Worm (Caenorhabditis elegans): ENCODE data around the gene T06E8.2.

Gene T06E8.2

DNA sequence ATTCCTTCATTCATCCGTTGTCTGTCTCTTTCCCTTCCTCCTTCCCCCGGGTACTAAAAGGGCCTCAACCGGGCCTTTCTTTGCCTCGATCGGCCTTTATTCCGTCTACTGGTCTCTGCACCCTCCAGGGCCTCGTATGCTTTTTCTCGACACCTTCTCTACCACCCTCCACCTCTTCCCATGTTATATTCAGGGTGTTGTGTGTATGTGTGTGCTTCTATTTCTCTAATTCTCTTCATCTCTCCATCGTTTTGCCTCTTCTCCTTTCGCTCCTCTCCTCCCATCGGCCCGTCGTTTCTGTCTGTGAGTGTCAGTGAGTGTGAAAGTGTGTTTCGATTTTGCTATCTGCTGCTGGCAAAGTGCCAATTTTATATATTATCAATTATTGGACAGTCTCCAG, 3.6 kb upstream of the T06E8.2 start:
- TF ChIP-seq sox-4 (tag; optimal IDR thresholded peaks at IDR 0.05) (no peak), rnt-1 (tag; optimal IDR thresholded peaks at IDR 0.05) (peak; percentile 45), fkh-8 (tag; optimal IDR thresholded peaks at IDR 0.05) (peak; percentile 31), zag-1 (tag; optimal IDR thresholded peaks at IDR 0.05) (no peak), ceh-90 (tag; optimal IDR thresholded peaks at IDR 0.05) (no peak), irx-1 (tag; optimal IDR thresholded peaks at IDR 0.05) (peak; percentile 1), efl-1 (optimal IDR thresholded peaks at IDR 0.05) (peak; percentile 62 to 69), efl-1 (GFP tag; optimal IDR thresholded peaks at IDR 0.05 in 1 of 2) (no peak), dpl-1 (GFP tag; optimal IDR thresholded peaks at IDR 0.05) (peak; percentile 4 to 30 (median 7)), lin-35 (GFP tag; optimal IDR thresholded peaks at IDR 0.05) (peak; percentile 61 to 64), nhr-12 (tag; optimal IDR thresholded peaks at IDR 0.05) (no peak), ceh-88 (GFP tag; IDR thresholded peaks at IDR 0.05) (no peak), nhr-11 (tag; optimal IDR thresholded peaks at IDR 0.05) (no peak), nhr-237 (tag; optimal IDR thresholded peaks at IDR 0.05) (no peak), nhr-84 (tag; optimal IDR thresholded peaks at IDR 0.05) (no peak), elt-2 (tag; optimal IDR thresholded peaks at IDR 0.05) (peak; percentile 85), fos-1 (tag; optimal IDR thresholded peaks at IDR 0.05) (peak; percentile 51), nhr-76 (tag; optimal IDR thresholded peaks at IDR 0.05) (no peak), nhr-85 (tag) (peak; percentile 73), nhr-20 (tag; optimal IDR thresholded peaks at IDR 0.05) (peak; percentile 85), blmp-1 (tag; optimal IDR thresholded peaks at IDR 0.05) (peak; percentile 91), sup-37 (GFP tag; optimal IDR thresholded peaks at IDR 0.05) (no peak), grh-1 (GFP tag; IDR thresholded peaks at IDR 0.05) (no peak), lin-13 (GFP tag; optimal IDR thresholded peaks at IDR 0.05) (peak; percentile 33), jun-1 (tag; optimal IDR thresholded peaks at IDR 0.05) (peak; percentile 70), nhr-77 (tag; optimal IDR thresholded peaks at IDR 0.05) (peak; percentile 61), lsy-2 (tag; optimal IDR thresholded peaks at IDR 0.05) (peak; percentile 64 to 91), pag-3 (tag; optimal IDR thresholded peaks at IDR 0.05; ENCODE audit: borderline replicate concordance, insufficient read depth) (no peak), mef-2 (tag; optimal IDR thresholded peaks at IDR 0.05) (no peak), tbx-2 (tag; optimal IDR thresholded peaks at IDR 0.05) (peak; percentile 66), skn-1 (tag; optimal IDR thresholded peaks at IDR 0.05) (no peak), nhr-19 (GFP tag; conservative IDR thresholded peaks at IDR 0.05) (peak; percentile 48), dsc-1 (tag; optimal IDR thresholded peaks at IDR 0.05) (peak; percentile 52), lir-3 (tag; optimal IDR thresholded peaks at IDR 0.05; ENCODE audit: poor library complexity) (no peak), nhr-47 (tag; optimal IDR thresholded peaks at IDR 0.05) (peak; percentile 63), aha-1 (tag; optimal IDR thresholded peaks at IDR 0.05) (no peak), mdl-1 (tag; optimal IDR thresholded peaks at IDR 0.05) (peak in 1 of 2 experiments; percentile 60), xbp-1 (tag; optimal IDR thresholded peaks at IDR 0.05) (peak; percentile 26), snu-23 (GFP tag; optimal IDR thresholded peaks at IDR 0.05) (peak; percentile 75), lin-15B (tag; optimal IDR thresholded peaks at IDR 0.05) (no peak), pqm-1 (tag; optimal IDR thresholded peaks at IDR 0.05) (no peak), unc-130 (tag; optimal IDR thresholded peaks at IDR 0.05) (no peak), nhr-90 (tag; optimal IDR thresholded peaks at IDR 0.05; ENCODE audit: poor library complexity) (peak; percentile 68), efl-3 (GFP tag; optimal IDR thresholded peaks at IDR 0.05) (no peak), ztf-11 (tag; optimal IDR thresholded peaks at IDR 0.05) (peak in 1 of 2 experiments; percentile 7), fkh-10 (GFP tag; optimal IDR thresholded peaks at IDR 0.05) (no peak), lin-39 (tag; optimal IDR thresholded peaks at IDR 0.05) (no peak), ama-1 (optimal IDR thresholded peaks at IDR 0.05) (no peak), F16B12.6 (tag; optimal IDR thresholded peaks at IDR 0.05) (peak; percentile 2), mab-9 (GFP tag; IDR thresholded peaks at IDR 0.05) (no peak), ceh-82 (tag; optimal IDR thresholded peaks at IDR 0.05) (peak; percentile 56 to 61 (median 57)), ces-1 (GFP tag; optimal IDR thresholded peaks at IDR 0.05) (no peak), alr-1 (tag; optimal IDR thresholded peaks at IDR 0.05; ENCODE audit: borderline replicate concordance) (no peak), unc-86 (tag; optimal IDR thresholded peaks at IDR 0.05) (peak; percentile 28)

All from whole organism, L1 larva.